Fruit fly (Drosophila melanogaster): ENCODE measurements around the gene CG11899.

CG11899 gene

DNA sequence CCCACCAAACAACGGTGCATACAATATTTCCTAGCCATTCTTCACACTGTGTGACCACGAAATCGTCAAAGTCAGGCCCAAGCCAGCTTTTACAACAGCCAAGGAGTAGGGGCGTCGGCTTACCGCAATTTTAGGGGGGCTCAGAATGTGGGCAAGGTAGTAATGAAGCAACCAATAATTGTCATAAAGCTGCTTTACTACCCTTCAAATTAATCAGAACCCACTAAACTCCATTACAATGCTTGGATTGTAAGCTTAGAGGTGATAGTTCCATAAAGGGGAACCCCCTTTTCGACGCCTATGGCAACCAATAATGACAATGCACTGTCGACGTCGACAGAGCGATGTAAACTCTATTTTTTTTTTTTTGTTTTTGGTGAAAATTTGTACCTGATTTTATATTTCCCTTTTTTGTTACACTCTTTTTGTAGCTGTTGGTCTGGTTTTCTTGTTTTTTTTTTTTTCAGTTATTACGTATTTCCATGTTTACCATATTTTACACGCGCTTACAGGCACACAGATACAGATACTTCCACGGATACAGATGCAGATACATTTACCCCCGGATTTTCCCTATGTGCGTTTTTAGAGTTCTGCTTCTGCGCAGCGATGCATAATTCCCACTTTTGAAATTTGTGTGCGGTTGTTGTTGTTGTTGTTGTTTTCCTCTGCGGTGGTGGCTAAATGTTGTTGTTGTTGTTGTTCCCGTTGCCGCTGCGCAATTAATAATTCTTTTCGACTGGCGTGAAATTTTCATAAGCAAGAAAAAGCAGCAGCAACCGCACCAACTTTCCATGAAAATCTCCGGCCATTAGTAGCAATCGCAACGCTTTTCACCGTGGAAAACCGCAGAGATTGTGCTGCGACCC is 4.6 kb downstream of the CG11899 start (continued):
- TF ChIP-seq CG16779 (GFP tag; IDR thresholded peaks at IDR 0.05) (0 out of 2 replicates have a peak, but pooled peaks have one; percentile 46), pho (GFP tag; optimal IDR thresholded peaks at IDR 0.05) (peak; percentile 9), tll (GFP tag; optimal IDR thresholded peaks at IDR 0.05) (no peak), sens-2 (GFP tag; IDR thresholded peaks at IDR 0.05) (peak; percentile 68), Nf-YA (GFP tag; IDR thresholded peaks at IDR 0.05) (peak; percentile 71), Ets97D (GFP tag; optimal IDR thresholded peaks at IDR 0.05) (peak; percentile 27), caup (GFP tag; optimal IDR thresholded peaks at IDR 0.05; ENCODE audit: severe bottlenecking) (peak; percentile 32), CG10654 (GFP tag; optimal IDR thresholded peaks at IDR 0.05) (peak; percentile 76), Dbx (GFP tag; IDR thresholded peaks at IDR 0.05) (no peak), Eip74EF (GFP tag; optimal IDR thresholded peaks at IDR 0.05) (peak in 1 of 2 experiments; percentile 78), CG7556 (GFP tag; optimal IDR thresholded peaks at IDR 0.05) (peak; percentile 72), Sry-β (GFP tag; optimal IDR thresholded peaks at IDR 0.05) (no peak), nom (GFP tag; optimal IDR thresholded peaks at IDR 0.05) (peak; percentile 20), CG2120 (GFP tag; optimal IDR thresholded peaks at IDR 0.05) (peak; percentile 15), CG11696 (GFP tag; IDR thresholded peaks at IDR 0.05) (peak; percentile 69), Sox102F (GFP tag; optimal IDR thresholded peaks at IDR 0.05) (peak; percentile 90), Med (GFP tag) (peak; percentile 91), Taf1 (GFP tag; IDR thresholded peaks at IDR 0.05) (no peak), CG34376 (GFP tag; optimal IDR thresholded peaks at IDR 0.05) (no peak), fd3F (GFP tag; optimal IDR thresholded peaks at IDR 0.05) (peak; percentile 17), CG7928 (GFP tag; optimal IDR thresholded peaks at IDR 0.05) (no peak), zfh2 (GFP tag; optimal IDR thresholded peaks at IDR 0.05) (no peak), MBD-R2 (GFP tag; IDR thresholded peaks at IDR 0.05) (no peak), abd-A (tag; optimal IDR thresholded peaks at IDR 0.05) (no peak), wor (GFP tag; IDR thresholded peaks at IDR 0.05) (peak; percentile 78), nau (GFP tag; optimal IDR thresholded peaks at IDR 0.05) (peak; percentile 67), CG3838 (GFP tag; optimal IDR thresholded peaks at IDR 0.05) (no peak), Scr (GFP tag; IDR thresholded peaks at IDR 0.05; ENCODE audit: partially characterized antibody) (no peak), CG4424 (GFP tag; optimal IDR thresholded peaks at IDR 0.05) (peak; percentile 84), tup (GFP tag; optimal IDR thresholded peaks at IDR 0.05) (no peak), CG17359 (tag; optimal IDR thresholded peaks at IDR 0.05) (peak; percentile 85), ham (GFP tag; IDR thresholded peaks at IDR 0.05) (no peak), CG15601 (tag; optimal IDR thresholded peaks at IDR 0.05) (peak; percentile 79), ab (GFP tag; optimal IDR thresholded peaks at IDR 0.05) (no peak), cg (GFP tag; optimal IDR thresholded peaks at IDR 0.05) (peak; percentile 54), CG4282 (GFP tag; optimal IDR thresholded peaks at IDR 0.05) (no peak), Nf-YB (GFP tag; optimal IDR thresholded peaks at IDR 0.05) (peak; percentile 46), CG4404 (GFP tag; IDR thresholded peaks at IDR 0.05) (peak; percentile 35; the same call in 1 of the 2 replicates), salm (tag; optimal IDR thresholded peaks at IDR 0.05) (peak; percentile 59), Meics (GFP tag; optimal IDR thresholded peaks at IDR 0.05) (peak; percentile 42), pnt (GFP tag; optimal IDR thresholded peaks at IDR 0.05) (peak; percentile 64), kay (GFP tag; optimal IDR thresholded peaks at IDR 0.05) (peak; percentile 52), tio (GFP tag; optimal IDR thresholded peaks at IDR 0.05) (peak; percentile 41), Xbp1 (GFP tag; optimal IDR thresholded peaks at IDR 0.05) (peak; percentile 85), sr (GFP tag; IDR thresholded peaks at IDR 0.05) (peak; percentile 20; the same call in 1 of the 3 replicates), CG2199 (GFP tag; IDR thresholded peaks at IDR 0.05) (peak; percentile 76; the same call in 2 of the 3 replicates), Xrp1 (GFP tag; IDR thresholded peaks at IDR 0.05) (peak; percentile 89), jigr1 (GFP tag; IDR thresholded peaks at IDR 0.05) (peak; percentile 80; the same call in 2 of the 3 replicates)

All from whole organism, embryonic.